Worm (Caenorhabditis elegans) whole organism, early embryonic: ENCODE data around the gene ugt-39.

Experiments used
- F13C5.2 ChIP-seq: sonication (generic microtip); optimal IDR thresholded peaks from 2 replicates; lab custom pipeline; 2017; ENCODE audit warnings: mild to moderate bottlenecking, missing genetic modification characterization, inconsistent platforms, missing compliant biosample characterization
- ceh-36 ChIP-seq: sonication (generic microtip); optimal IDR thresholded peaks from 2 replicates; lab custom pipeline; 2016; ENCODE audit warnings: missing genetic modification characterization, inconsistent platforms, missing compliant biosample characterization
- flt-1 ChIP-seq: fragments of 200-800 bp; sonication (Bioruptor generic); IDR thresholded peaks from 2 replicates; pipeline ENCODE4 v1.3.6; 2022; ENCODE audit warnings: missing genetic modification characterization, missing compliant biosample characterization
- tbx-11 ChIP-seq: fragments of 200-800 bp; sonication (Bioruptor generic); IDR thresholded peaks from 2 replicates; pipeline ENCODE4 v1.3.6; 2022; ENCODE audit warnings: missing genetic modification characterization, missing compliant biosample characterization
- tbx-37 ChIP-seq: fragments of 200-800 bp; sonication (Bioruptor generic); conservative IDR thresholded peaks from 2 replicates; pipeline ENCODE4 v1.3.6; 2022; ENCODE audit warnings: missing genetic modification reagents, missing genetic modification characterization, missing compliant biosample characterization

DNA sequence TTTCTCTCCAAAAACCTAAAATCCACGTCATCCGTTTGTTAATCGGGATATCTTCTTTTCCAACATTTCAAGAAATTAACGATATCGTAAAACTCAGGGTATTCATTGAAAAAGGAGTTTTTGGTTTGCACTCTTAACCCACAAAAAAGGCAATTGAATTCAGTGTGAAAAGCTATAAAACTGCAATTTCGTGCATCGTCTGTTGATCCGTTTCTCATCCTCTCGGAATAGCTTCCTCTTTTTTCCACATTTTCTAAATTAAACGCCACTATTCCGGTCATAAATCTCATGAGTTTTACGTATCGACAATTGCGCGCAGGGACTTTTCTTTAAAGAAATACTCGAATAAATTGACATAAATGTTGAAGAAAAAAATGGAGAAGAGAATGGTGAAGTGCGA is 44.7 kb upstream of the ugt-39 start:
- no peak for TF ChIP-seq ceh-36 (tag; lab: Kevin White, UChicago)
- TF ChIP-seq flt-1 (GFP tag; lab: Robert Waterston, UW): no peak
- no peak for TF ChIP-seq F13C5.2 (tag; lab: Kevin White, UChicago)
- no peak for TF ChIP-seq tbx-11 (GFP tag; lab: Robert Waterston, UW)
- no peak for TF ChIP-seq tbx-37 (GFP tag; lab: Robert Waterston, UW)
